Worm (Caenorhabditis elegans): ENCODE data around the gene spl-3.

- no peak for TF ChIP-seq him-1 (tag; optimal IDR thresholded peaks at IDR 0.05)
- no peak for TF ChIP-seq W03F9.2 (tag; optimal IDR thresholded peaks at IDR 0.05)
These were observed 37.7 kb upstream of the spl-3 start for ce11 chrIV:1155206-1155605.

Measured in whole organism, L4/young adult.